Worm (Caenorhabditis elegans): ENCODE measurements around the gene sre-39.

ce11 chrII:4672584-4673110 is 14.4 kb upstream of the sre-39 start, which contains the start of the genes clec-140 and hmg-11:
- TF ChIP-seq snpc-4 (GFP tag; optimal IDR thresholded peaks at IDR 0.05) (no peak), snpc-4 (tag; optimal IDR thresholded peaks at IDR 0.05) (no peak), snpc-3.4 (tag; optimal IDR thresholded peaks at IDR 0.05) (no peak), lag-1 (GFP tag; IDR thresholded peaks at IDR 0.05) (no peak), F52B5.7 (tag; optimal IDR thresholded peaks at IDR 0.05) (no peak)
